Worm (Caenorhabditis elegans): Measurements from ENCODE around the gene F42A6.6.
"Not testable (repeated sequence)": the region's sequence is repeated elsewhere in the genome, so short reads cannot be mapped to it uniquely, and the experiment has no call there.

DNA sequence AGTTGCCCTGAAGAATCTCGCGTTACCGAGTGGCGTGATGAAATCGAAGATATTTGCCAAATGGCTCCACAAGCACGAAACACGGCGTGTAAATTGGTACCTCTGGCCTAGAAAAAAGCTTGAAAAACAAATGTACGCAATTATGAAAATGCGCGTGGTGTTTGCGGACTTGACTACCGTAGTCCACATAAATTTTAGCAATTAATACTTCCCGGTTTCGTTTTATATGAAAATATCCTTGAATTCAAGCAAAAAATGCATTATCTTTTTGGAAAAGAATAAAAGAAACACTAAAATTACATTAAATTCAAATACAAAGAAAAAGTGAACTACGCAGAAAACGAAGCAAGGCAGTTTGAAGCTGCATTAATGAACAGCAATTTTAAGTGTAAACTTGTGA is 22.6 kb downstream of the F42A6.6 start:
- TF ChIP-seq ztf-28 (GFP tag; IDR thresholded peaks at IDR 0.05); snpc-3.4 (tag; optimal IDR thresholded peaks at IDR 0.05); snpc-4 (GFP tag; optimal IDR thresholded peaks at IDR 0.05); snpc-4 (tag; optimal IDR thresholded peaks at IDR 0.05); ceh-79 (tag; optimal IDR thresholded peaks at IDR 0.05); repo-1 (tag; optimal IDR thresholded peaks at IDR 0.05); die-1 (tag; optimal IDR thresholded peaks at IDR 0.05); F22D6.2 (tag; optimal IDR thresholded peaks at IDR 0.05); nfya-2 (GFP tag; IDR thresholded peaks at IDR 0.05); zfh-2 (GFP tag; conservative IDR thresholded peaks at IDR 0.05); unc-62 (GFP tag; optimal IDR thresholded peaks at IDR 0.05): not testable (repeated sequence)

Data from whole organism, young adult.